Fruit fly (Drosophila melanogaster) whole organism, embryonic: ENCODE measurements around the gene CG14931.

Experiments used
- CG10431 ChIP-seq: fragments of 200-800 bp; sonication (Bioruptor generic); optimal IDR thresholded peaks from 3 replicates; lab custom pipeline; 2018; ENCODE audit warnings: missing biosample characterization, mild to moderate bottlenecking, missing genetic modification characterization
- CG12104 ChIP-seq: fragments of 200-800 bp; sonication (Bioruptor generic); optimal IDR thresholded peaks from 3 replicates; lab custom pipeline; 2016; ENCODE audit warnings: missing biosample characterization, missing genetic modification characterization
- CG16815 ChIP-seq: fragments of 200-800 bp; sonication (Bioruptor generic); optimal IDR thresholded peaks from 3 replicates; lab custom pipeline; 2017; ENCODE audit warnings: missing biosample characterization, mild to moderate bottlenecking, missing genetic modification characterization
- Optix ChIP-seq: fragments of 200-800 bp; sonication (Bioruptor generic); IDR thresholded peaks from 3 replicates; pipeline ENCODE4 v1.3.6; 2022; ENCODE audit warnings: missing biosample characterization, missing genetic modification characterization
- sisA ChIP-seq: fragments of 200-800 bp; sonication (Bioruptor generic); IDR thresholded peaks from 2 replicates; pipeline ENCODE4 v1.3.6; 2022; ENCODE audit warnings: missing biosample characterization, missing genetic modification characterization

DNA sequence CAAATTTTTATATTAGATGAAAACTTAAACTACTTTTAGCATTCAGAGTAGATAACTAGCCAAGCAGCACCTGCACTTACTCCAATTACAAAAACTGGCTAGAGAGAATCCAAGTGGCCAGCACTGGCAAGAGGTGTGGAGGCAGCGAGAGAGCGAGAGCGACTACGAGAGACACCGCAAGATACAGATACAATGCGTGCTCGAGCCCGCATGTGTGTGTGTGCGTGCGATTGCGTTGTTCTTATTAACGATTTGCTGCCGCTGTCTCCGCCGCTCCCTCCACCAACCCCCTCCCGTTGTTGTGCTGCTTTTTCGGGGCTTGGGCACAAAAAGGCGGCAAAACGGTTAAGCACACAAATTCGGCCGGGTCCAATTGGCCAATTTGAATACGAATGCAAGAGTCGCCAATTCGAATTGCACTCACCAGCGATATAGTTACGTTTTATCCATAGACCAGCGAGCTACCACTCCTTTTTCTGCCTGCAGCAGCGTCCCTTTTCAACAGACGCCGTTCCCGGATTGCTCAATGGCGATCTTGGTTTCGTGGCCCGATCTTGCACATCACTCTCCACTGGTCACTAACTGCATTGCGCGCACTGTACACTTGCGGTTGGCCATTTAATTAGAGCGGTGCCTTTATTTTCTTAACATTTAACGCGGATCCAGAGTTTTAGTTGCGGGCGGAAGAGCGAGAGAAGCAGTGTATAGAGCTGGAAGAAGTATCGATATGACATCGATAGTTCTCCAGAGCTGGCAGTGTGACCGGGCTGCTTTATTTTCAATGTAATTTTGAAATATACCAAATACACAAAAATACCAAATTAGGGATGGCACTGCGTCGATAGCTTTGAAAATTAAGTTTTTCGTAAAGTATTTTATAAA, 20.8 kb downstream of the CG14931 start, which contains the start of gene crol:
- no peak for TF ChIP-seq CG12104 (GFP tag; lab: Kevin White, UChicago)
- TF ChIP-seq sisA (GFP tag; lab: Robert Waterston, UW), result no peak
- no peak for TF ChIP-seq Optix (GFP tag; lab: Robert Waterston, UW)
- TF ChIP-seq CG16815 (GFP tag; lab: Kevin White, UChicago), result no peak
- TF ChIP-seq CG10431 (GFP tag; lab: Kevin White, UChicago), result no peak
